Worm (Caenorhabditis elegans): ENCODE results near the gene nhr-88.

Gene nhr-88

DNA sequence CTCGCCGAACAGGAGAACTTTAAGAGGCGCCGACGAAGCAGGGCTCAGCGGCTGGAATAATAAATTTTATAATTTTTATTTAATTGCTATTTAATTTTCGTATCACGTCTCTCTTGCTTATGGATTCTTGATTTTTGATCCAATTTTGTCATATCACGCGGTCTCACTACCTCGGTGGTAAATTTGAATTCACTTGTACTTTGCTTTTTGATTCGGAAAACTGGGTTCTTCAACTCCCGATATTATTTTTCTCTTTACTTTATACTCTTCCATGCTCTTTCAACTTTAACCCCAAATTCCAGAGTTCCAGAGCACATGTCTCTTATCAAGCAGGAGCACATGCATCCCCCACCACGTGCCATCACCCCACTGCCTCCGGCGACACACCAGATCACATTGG lies 27.2 kb downstream of the nhr-88 start, which contains the start of gene lido-11:
TSS of gene lido-11 (plus strand) at position 301 of the 400 bp plus-strand sequence.
- TF ChIP-seq zag-1 (tag; optimal IDR thresholded peaks at IDR 0.05): no peak
- TF ChIP-seq lin-39 (tag; optimal IDR thresholded peaks at IDR 0.05): no peak
- no peak for TF ChIP-seq pha-4 (tag; optimal IDR thresholded peaks at IDR 0.05)
- TF ChIP-seq nhr-25 (tag; optimal IDR thresholded peaks at IDR 0.05): no peak
- no peak for TF ChIP-seq pqm-1 (tag; optimal IDR thresholded peaks at IDR 0.05)
- no peak for TF ChIP-seq elt-1 (tag; optimal IDR thresholded peaks at IDR 0.05)
- no peak for TF ChIP-seq skn-1 (tag; optimal IDR thresholded peaks at IDR 0.05)
- no peak for TF ChIP-seq nhr-11 (tag; optimal IDR thresholded peaks at IDR 0.05)
- no peak for TF ChIP-seq mdl-1 (tag; optimal IDR thresholded peaks at IDR 0.05)
- TF ChIP-seq hmg-11 (tag; optimal IDR thresholded peaks at IDR 0.05): no peak
- no peak for TF ChIP-seq mml-1 (tag; optimal IDR thresholded peaks at IDR 0.05)
- no peak for TF ChIP-seq ZK546.5 (tag; optimal IDR thresholded peaks at IDR 0.05)
- no peak for TF ChIP-seq nhr-76 (tag; optimal IDR thresholded peaks at IDR 0.05)
- TF ChIP-seq ceh-16 (tag; optimal IDR thresholded peaks at IDR 0.05): no peak
- TF ChIP-seq R02D3.7 (tag; optimal IDR thresholded peaks at IDR 0.05): no peak
- no peak for TF ChIP-seq nhr-23 (tag; optimal IDR thresholded peaks at IDR 0.05)

DNA sequence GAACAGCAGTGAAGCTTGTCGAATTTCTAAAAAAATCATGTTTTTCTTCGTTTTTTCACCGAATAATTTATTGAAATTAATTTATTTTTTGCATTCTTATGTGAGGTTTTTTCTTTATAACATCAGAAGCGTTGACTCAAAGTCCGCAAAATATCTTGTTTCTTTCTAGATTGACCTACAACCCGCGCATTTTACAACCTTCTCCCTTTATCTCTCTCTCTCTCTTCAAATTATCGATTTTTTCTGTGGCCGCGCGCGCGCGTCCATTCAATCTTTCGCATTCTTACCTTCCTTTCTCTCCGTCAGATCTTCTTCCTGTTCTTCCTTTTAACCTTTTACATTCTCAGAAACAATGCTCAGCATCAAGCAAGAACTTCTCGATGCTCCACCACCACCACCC lies 29.1 kb downstream of the nhr-88 start, which contains the start of gene lido-12:
TSS of gene lido-12 (plus strand) at position 301 of the 400 bp plus-strand sequence.
- TF ChIP-seq nhr-67 (tag; optimal IDR thresholded peaks at IDR 0.05): no peak
- no peak for TF ChIP-seq ztf-4 (tag; optimal IDR thresholded peaks at IDR 0.05)
- no peak for TF ChIP-seq sea-2 (GFP tag; optimal IDR thresholded peaks at IDR 0.05)

DNA sequence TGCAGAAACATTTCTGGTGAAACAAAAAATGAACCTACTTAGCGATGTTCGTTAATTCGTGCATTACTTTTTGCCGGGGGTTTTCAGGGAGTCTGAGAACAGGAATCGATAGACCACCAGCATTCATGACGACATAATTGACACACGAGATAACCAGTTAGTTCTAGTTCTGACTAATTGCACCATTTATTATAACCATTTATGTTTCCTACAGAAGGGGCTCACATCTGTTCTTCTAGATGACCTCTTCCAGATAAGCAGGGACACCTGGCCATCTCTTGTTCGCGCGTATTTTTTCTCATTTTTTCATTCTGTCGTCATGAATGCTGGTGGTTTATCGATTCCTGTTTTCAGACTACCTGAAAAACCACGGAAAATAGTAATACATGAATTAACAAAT lies 32.0 kb downstream of the nhr-88 start, which contains the start of gene sdz-5:
TSS of gene sdz-5 (plus strand) at position 301 of the 400 bp plus-strand sequence.
- TF ChIP-seq elt-2 (tag; optimal IDR thresholded peaks at IDR 0.05) (no peak), elt-1 (tag; optimal IDR thresholded peaks at IDR 0.05) (no peak), nhr-23 (tag; optimal IDR thresholded peaks at IDR 0.05) (no peak), nhr-28 (tag; optimal IDR thresholded peaks at IDR 0.05) (no peak), ceh-82 (tag; optimal IDR thresholded peaks at IDR 0.05) (no peak), fkh-10 (GFP tag; optimal IDR thresholded peaks at IDR 0.05) (no peak)

DNA sequence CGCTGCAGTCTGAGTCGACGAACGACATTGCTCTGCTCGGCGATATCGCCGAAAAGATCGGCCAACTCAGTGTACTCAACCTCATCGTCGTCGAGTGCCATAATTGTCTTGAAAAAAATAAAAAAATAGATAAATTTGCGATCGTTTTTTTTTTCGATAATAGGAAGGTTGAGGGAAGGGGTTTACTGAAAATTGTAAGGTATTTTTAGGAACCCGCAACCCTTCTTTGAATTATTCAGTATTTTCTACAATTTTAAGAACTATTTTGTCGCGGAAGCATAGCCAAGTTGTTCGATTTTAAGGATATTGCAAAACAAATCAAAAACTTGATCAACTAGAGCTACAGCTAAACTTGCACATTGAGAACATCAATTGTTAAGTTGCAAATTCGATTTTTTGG lies 35.7 kb downstream of the nhr-88 start, which contains the start of gene C41H7.9:
TSS of gene C41H7.9 (minus strand) at position 101 of the 400 bp plus-strand sequence.
- no peak for TF ChIP-seq hmg-11 (tag; optimal IDR thresholded peaks at IDR 0.05)
- TF ChIP-seq lin-15B (tag; optimal IDR thresholded peaks at IDR 0.05): no peak
- TF ChIP-seq ZK546.5 (tag; optimal IDR thresholded peaks at IDR 0.05): no peak
- no peak for TF ChIP-seq elt-3 (tag; optimal IDR thresholded peaks at IDR 0.05)

DNA sequence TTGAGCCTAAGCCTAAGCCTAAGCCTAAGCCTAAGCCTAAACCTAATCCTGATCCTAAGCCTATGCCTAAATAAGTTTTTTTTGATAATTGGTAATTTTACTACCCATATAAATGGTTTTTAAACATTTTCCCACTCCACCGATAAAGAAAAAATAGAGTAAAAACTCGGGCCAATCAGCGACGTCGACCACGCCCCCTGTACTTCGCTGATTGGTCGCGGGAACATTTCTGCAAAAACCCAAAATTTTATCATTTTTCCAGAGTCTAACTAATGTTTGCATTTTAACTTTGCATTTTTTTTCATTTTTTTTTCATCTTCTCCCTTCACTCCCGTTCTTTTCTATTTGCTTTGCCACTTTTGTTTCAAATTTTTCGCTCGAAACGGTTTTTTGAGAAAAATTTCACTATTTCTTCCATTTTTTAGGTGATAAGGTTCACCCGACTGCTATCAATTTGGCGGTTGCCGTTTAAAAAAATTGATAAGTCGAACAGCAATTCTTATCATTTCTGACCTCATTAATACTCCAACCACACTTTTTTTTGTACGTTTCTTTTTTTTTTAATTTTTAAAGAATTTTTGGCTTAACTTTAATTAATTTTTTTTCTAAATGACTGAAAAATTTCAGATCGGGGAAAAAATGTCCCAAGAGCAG lies 37.9 kb downstream of the nhr-88 start, which contains the start of gene C41H7.2:
TSS of gene C41H7.2 (plus strand) at position 622 of the 654 bp plus-strand sequence.
- no peak for TF ChIP-seq fkh-10 (GFP tag; optimal IDR thresholded peaks at IDR 0.05)
- TF ChIP-seq pqm-1 (tag; optimal IDR thresholded peaks at IDR 0.05): peak; percentile 49
- TF ChIP-seq egl-27 (tag; optimal IDR thresholded peaks at IDR 0.05): no peak
- TF ChIP-seq nfya-1 (tag; optimal IDR thresholded peaks at IDR 0.05; ENCODE audit: insufficient read depth): peak; percentile 83
- TF ChIP-seq nhr-11 (tag; optimal IDR thresholded peaks at IDR 0.05): no peak
- no peak for TF ChIP-seq aly-2 (tag; optimal IDR thresholded peaks at IDR 0.05)
- no peak for TF ChIP-seq unc-62 (GFP tag; optimal IDR thresholded peaks at IDR 0.05)
- TF ChIP-seq ztf-11 (tag; optimal IDR thresholded peaks at IDR 0.05): no peak
- TF ChIP-seq ceh-16 (tag; optimal IDR thresholded peaks at IDR 0.05): no peak
- peak; percentile 91 for TF ChIP-seq elt-2 (tag; optimal IDR thresholded peaks at IDR 0.05)
- TF ChIP-seq eor-1 (tag; optimal IDR thresholded peaks at IDR 0.05): no peak
- no peak for TF ChIP-seq nhr-67 (tag; optimal IDR thresholded peaks at IDR 0.05)
- no peak for TF ChIP-seq mdl-1 (tag; optimal IDR thresholded peaks at IDR 0.05)
- no peak for TF ChIP-seq nhr-77 (tag; optimal IDR thresholded peaks at IDR 0.05)
- TF ChIP-seq lsy-12 (tag; optimal IDR thresholded peaks at IDR 0.05): no peak
- TF ChIP-seq tbx-2 (tag; optimal IDR thresholded peaks at IDR 0.05): no peak
- no peak for TF ChIP-seq pha-4 (tag; optimal IDR thresholded peaks at IDR 0.05)
- no peak for TF ChIP-seq mml-1 (tag; optimal IDR thresholded peaks at IDR 0.05)

Measured in whole organism, L3 larva.